Fruit fly (Drosophila melanogaster) whole organism, prepupa: ENCODE results near the gene CG12012.
A peak's percentile ranks its signal among the peaks of the same experiment; 100 is the strongest.

Source experiments
- Blimp-1 ChIP-seq: fragments of 200-800 bp; sonication (Bioruptor generic); optimal IDR thresholded peaks from 3 replicates; lab custom pipeline; 2017; ENCODE audit warnings: missing biosample characterization, missing genetic modification characterization, mild to moderate bottlenecking, moderate library complexity, missing genetic modification reagents
- CG10669 ChIP-seq: fragments of 200-800 bp; sonication (Bioruptor generic); optimal IDR thresholded peaks from 3 replicates; lab custom pipeline; 2018; ENCODE audit warnings: missing biosample characterization, mild to moderate bottlenecking, missing genetic modification characterization, moderate library complexity
- CG11762 ChIP-seq: fragments of 200-800 bp; sonication (Bioruptor generic); optimal IDR thresholded peaks from 3 replicates; lab custom pipeline; 2016; ENCODE audit warnings: missing biosample characterization, missing genetic modification characterization; ENCODE audit not compliant: insufficient read depth
- CG11902 ChIP-seq: fragments of 200-800 bp; sonication (Bioruptor generic); optimal IDR thresholded peaks from 3 replicates; lab custom pipeline; 2016; ENCODE audit warnings: missing biosample characterization, missing genetic modification characterization
- CG15336 ChIP-seq: fragments of 200-800 bp; sonication (Bioruptor generic); IDR thresholded peaks from 2 replicates; pipeline ENCODE4 v1.3.6; 2022; ENCODE audit warnings: missing biosample characterization, missing genetic modification characterization
- CG1621 ChIP-seq: fragments of 200-800 bp; sonication (Bioruptor generic); optimal IDR thresholded peaks from 3 replicates; lab custom pipeline; 2018; ENCODE audit warnings: missing biosample characterization, mild to moderate bottlenecking, missing genetic modification characterization
- CG34406 ChIP-seq: fragments of 200-800 bp; sonication (Bioruptor generic); optimal IDR thresholded peaks from 3 replicates; lab custom pipeline; 2016; ENCODE audit warnings: missing biosample characterization, missing genetic modification characterization
- CG3919 ChIP-seq: fragments of 200-800 bp; sonication (Bioruptor generic); optimal IDR thresholded peaks from 3 replicates; lab custom pipeline; 2016; ENCODE audit warnings: missing biosample characterization, missing genetic modification characterization
- CG4318 ChIP-seq: fragments of 200-800 bp; sonication (Bioruptor generic); optimal IDR thresholded peaks from 3 replicates; lab custom pipeline; 2017; ENCODE audit warnings: missing biosample characterization, mild to moderate bottlenecking, missing genetic modification characterization
- CG6163 ChIP-seq: fragments of 200-800 bp; sonication (Bioruptor generic); IDR thresholded peaks from 3 replicates; pipeline ENCODE4 v1.3.6; 2022; ENCODE audit warnings: missing biosample characterization, missing genetic modification characterization
- CG6792 ChIP-seq: fragments of 200-800 bp; sonication (Bioruptor generic); optimal IDR thresholded peaks from 3 replicates; lab custom pipeline; 2016; ENCODE audit warnings: missing biosample characterization, missing genetic modification characterization
- CG6808 ChIP-seq: fragments of 200-800 bp; sonication (Bioruptor generic); optimal IDR thresholded peaks from 3 replicates; lab custom pipeline; 2017; ENCODE audit warnings: missing biosample characterization, missing genetic modification characterization, mild to moderate bottlenecking, moderate library complexity, missing genetic modification reagents
- CG7368 ChIP-seq: fragments of 200-800 bp; sonication (Bioruptor generic); optimal IDR thresholded peaks from 3 replicates; lab custom pipeline; 2016; ENCODE audit warnings: missing biosample characterization, missing genetic modification characterization
- CG8119 ChIP-seq: fragments of 200-800 bp; sonication (Bioruptor generic); IDR thresholded peaks from 3 replicates; pipeline ENCODE4 v1.3.6; 2022; ENCODE audit warnings: missing biosample characterization, missing genetic modification characterization
- CG8319 ChIP-seq: fragments of 200-800 bp; sonication (Bioruptor generic); optimal IDR thresholded peaks from 3 replicates; lab custom pipeline; 2016; ENCODE audit warnings: missing biosample characterization, missing genetic modification characterization
- CG8632 ChIP-seq: fragments of 200-800 bp; sonication (Bioruptor generic); optimal IDR thresholded peaks from 3 replicates; lab custom pipeline; 2016; ENCODE audit warnings: missing biosample characterization, missing genetic modification characterization
- Eip75B ChIP-seq: fragments of 200-800 bp; sonication (Bioruptor generic); optimal IDR thresholded peaks from 3 replicates; lab custom pipeline; 2016; ENCODE audit warnings: missing biosample characterization, missing genetic modification characterization
- Eip78C ChIP-seq: fragments of 200-800 bp; sonication (Bioruptor generic); peaks from one replicate; lab custom pipeline; 2016; ENCODE audit warnings: missing biosample characterization, missing genetic modification characterization
- Eip93F ChIP-seq: fragments of 200-800 bp; sonication (Bioruptor generic); optimal IDR thresholded peaks from 2 replicates; lab custom pipeline; 2016; ENCODE audit warnings: missing biosample characterization, mild to moderate bottlenecking, missing genetic modification characterization
- Ets21C ChIP-seq: fragments of 200-800 bp; sonication (Bioruptor generic); optimal IDR thresholded peaks from 3 replicates; lab custom pipeline; 2016; ENCODE audit warnings: missing biosample characterization, missing genetic modification characterization
- Ets96B ChIP-seq: fragments of 200-800 bp; optimal IDR thresholded peaks from 2 replicates; lab custom pipeline; 2019; ENCODE audit warnings: missing biosample characterization, mild to moderate bottlenecking, missing genetic modification characterization, moderate library complexity
- Gug ChIP-seq: fragments of 200-800 bp; sonication (Bioruptor generic); IDR thresholded peaks from 2 replicates; pipeline ENCODE4 v1.3.6; 2022; ENCODE audit warnings: missing biosample characterization, missing genetic modification characterization
- Hr38 ChIP-seq: sonication (Bioruptor generic); optimal IDR thresholded peaks from 2 replicates; lab custom pipeline; 2016; ENCODE audit warnings: missing biosample characterization, missing genetic modification characterization
- Hr39 ChIP-seq: fragments of 200-800 bp; sonication (Bioruptor generic); optimal IDR thresholded peaks from 2 replicates; lab custom pipeline; 2016; ENCODE audit warnings: missing biosample characterization, missing genetic modification characterization
- Hr4 ChIP-seq: fragments of 200-800 bp; sonication (Bioruptor generic); optimal IDR thresholded peaks from 3 replicates; lab custom pipeline; 2016; ENCODE audit warnings: missing biosample characterization, missing genetic modification characterization
- Lpt ChIP-seq: fragments of 200-800 bp; sonication (Bioruptor generic); optimal IDR thresholded peaks from 3 replicates; lab custom pipeline; 2016; ENCODE audit warnings: missing biosample characterization, missing genetic modification characterization
- Met ChIP-seq: fragments of 200-800 bp; sonication (Bioruptor generic); optimal IDR thresholded peaks from 3 replicates; lab custom pipeline; 2016; ENCODE audit warnings: missing biosample characterization, missing genetic modification characterization
- Smox ChIP-seq: fragments of 200-800 bp; sonication (Bioruptor generic); optimal IDR thresholded peaks from 3 replicates; lab custom pipeline; 2016; ENCODE audit warnings: missing biosample characterization, missing genetic modification characterization
- Sox102F ChIP-seq: fragments of 200-800 bp; sonication (Bioruptor generic); optimal IDR thresholded peaks from 2 replicates; lab custom pipeline; 2016; ENCODE audit warnings: missing biosample characterization, mild to moderate bottlenecking, missing genetic modification characterization
- Sox14 ChIP-seq: fragments of 200-800 bp; sonication (Bioruptor generic); optimal IDR thresholded peaks from 3 replicates; lab custom pipeline; 2016; ENCODE audit warnings: missing biosample characterization, missing genetic modification characterization
- Sox15 ChIP-seq: fragments of 200-800 bp; sonication (Bioruptor generic); optimal IDR thresholded peaks from 3 replicates; lab custom pipeline; 2016; ENCODE audit warnings: missing biosample characterization, missing genetic modification characterization
- achi ChIP-seq: fragments of 200-800 bp; sonication (Bioruptor generic); optimal IDR thresholded peaks from 3 replicates; lab custom pipeline; 2016; ENCODE audit warnings: missing biosample characterization, missing genetic modification characterization
- acj6 ChIP-seq: fragments of 200-800 bp; sonication (Bioruptor generic); optimal IDR thresholded peaks from 3 replicates; lab custom pipeline; 2016; ENCODE audit warnings: missing biosample characterization, missing genetic modification characterization
- cyc ChIP-seq: fragments of 200-800 bp; sonication (Bioruptor generic); optimal IDR thresholded peaks from 3 replicates; lab custom pipeline; 2016; ENCODE audit warnings: missing biosample characterization, missing genetic modification characterization
- dsx ChIP-seq: fragments of 200-800 bp; optimal IDR thresholded peaks from 3 replicates; lab custom pipeline; 2019; ENCODE audit warnings: missing biosample characterization, mild to moderate bottlenecking, missing genetic modification characterization, moderate library complexity; ENCODE audit not compliant: poor library complexity, severe bottlenecking
- eg ChIP-seq: fragments of 200-800 bp; sonication (Bioruptor generic); IDR thresholded peaks from 3 replicates; pipeline ENCODE4 v1.3.6; 2022; ENCODE audit warnings: missing biosample characterization, missing genetic modification characterization
- esn ChIP-seq: fragments of 200-800 bp; sonication (Bioruptor generic); optimal IDR thresholded peaks from 2 replicates; lab custom pipeline; 2016; ENCODE audit warnings: missing biosample characterization, mild to moderate bottlenecking, missing genetic modification characterization, moderate library complexity
- fd59A ChIP-seq: fragments of 200-800 bp; sonication (Bioruptor generic); optimal IDR thresholded peaks from 2 replicates; lab custom pipeline; 2017; ENCODE audit warnings: missing biosample characterization, mild to moderate bottlenecking, missing genetic modification characterization, missing genetic modification reagents
- fd85E ChIP-seq: fragments of 200-800 bp; sonication (Bioruptor generic); optimal IDR thresholded peaks from 3 replicates; lab custom pipeline; 2016; ENCODE audit warnings: missing biosample characterization, missing genetic modification characterization
- fkh ChIP-seq: fragments of 200-800 bp; sonication (Bioruptor generic); optimal IDR thresholded peaks from 3 replicates; lab custom pipeline; 2017; ENCODE audit warnings: missing biosample characterization, mild to moderate bottlenecking, missing genetic modification characterization, moderate library complexity
- pdm3 ChIP-seq: fragments of 200-800 bp; sonication (Bioruptor generic); optimal IDR thresholded peaks from 3 replicates; lab custom pipeline; 2016; ENCODE audit warnings: missing biosample characterization, missing genetic modification characterization
- spab ChIP-seq: fragments of 200-800 bp; sonication (Bioruptor generic); optimal IDR thresholded peaks from 2 replicates; lab custom pipeline; 2017; ENCODE audit warnings: missing biosample characterization, mild to moderate bottlenecking, missing genetic modification characterization, missing genetic modification reagents
- ss ChIP-seq, 2 experiments: fragments of 200-800 bp; sonication (Bioruptor generic); optimal IDR thresholded peaks; 2 replicates in 1 of 2; 3 replicates in 1 of 2; lab custom pipeline; 2017 to 2018; ENCODE audit warnings: mild to moderate bottlenecking in 2 of 2, missing biosample characterization in 2 of 2, missing genetic modification characterization in 2 of 2, moderate library complexity in 1 of 2
- svp ChIP-seq: fragments of 200-800 bp; sonication (Bioruptor generic); peaks from one replicate; lab custom pipeline; 2016; ENCODE audit warnings: missing biosample characterization, missing genetic modification characterization
- topi ChIP-seq: fragments of 200-800 bp; sonication (Bioruptor generic); optimal IDR thresholded peaks from 3 replicates; lab custom pipeline; 2016; ENCODE audit warnings: missing biosample characterization, missing genetic modification characterization
- vri ChIP-seq: fragments of 200-800 bp; sonication (Bioruptor generic); optimal IDR thresholded peaks from 3 replicates; lab custom pipeline; 2016; ENCODE audit warnings: missing biosample characterization, mild to moderate bottlenecking, missing genetic modification characterization

Gene CG12012

dm6 chr3L:3393951-3394834, 17.6 kb downstream of the CG12012 start (continued):
- TF ChIP-seq Ets96B (tag; lab: Kevin White, UChicago) = peak; percentile 93
- TF ChIP-seq, all 60 proteins: peak for 27

dm6 chr3L:3394854-3395723, 18.5 kb downstream of the CG12012 start:
- TF ChIP-seq esn (peak; percentile 97), Eip93F (peak; percentile 87), CG11762 (GFP tag; lab: Kevin White, UChicago) (peak; percentile 92), Sox102F (GFP tag; lab: Kevin White, UChicago) (peak; percentile 96), Met (GFP tag; lab: Kevin White, UChicago) (peak; percentile 95), CG8632 (GFP tag; lab: Kevin White, UChicago) (peak; percentile 91), topi (GFP tag; lab: Kevin White, UChicago) (peak; percentile 95), Hr38 (GFP tag; lab: Kevin White, UChicago) (peak; percentile 31), Smox (GFP tag; lab: Kevin White, UChicago) (peak; percentile 97), acj6 (GFP tag; lab: Kevin White, UChicago) (peak; percentile 98), svp (peak; percentile 99), CG1621 (tag; lab: Kevin White, UChicago) (peak; percentile 96), fd85E (GFP tag; lab: Kevin White, UChicago) (peak; percentile 74), spab (peak; percentile 96), pdm3 (GFP tag; lab: Kevin White, UChicago) (peak; percentile 98), Hr4 (GFP tag; lab: Kevin White, UChicago) (peak; percentile 86), CG10669 (GFP tag; lab: Kevin White, UChicago) (peak; percentile 95), fkh (GFP tag; lab: Kevin White, UChicago) (peak; percentile 24), CG6792 (GFP tag; lab: Kevin White, UChicago) (peak; percentile 97), Lpt (GFP tag; lab: Kevin White, UChicago) (peak; percentile 94), CG15336 (peak; percentile 91), Hr39 (GFP tag; lab: Kevin White, UChicago) (peak; percentile 99), Sox15 (GFP tag; lab: Kevin White, UChicago) (peak; percentile 95), cyc (GFP tag; lab: Kevin White, UChicago) (peak; percentile 98), CG3919 (peak; percentile 98), CG7368 (GFP tag; lab: Kevin White, UChicago) (peak; percentile 94), ss (GFP tag; optimal IDR thresholded peaks at IDR 0.05; lab: Kevin White, UChicago) (peak; percentile 97), Eip75B (GFP tag; lab: Kevin White, UChicago) (peak; percentile 96), eg (peak; percentile 90), achi (peak; percentile 95), CG8319 (GFP tag; lab: Kevin White, UChicago) (peak; percentile 94), CG34406 (GFP tag; lab: Kevin White, UChicago) (peak; percentile 95), Ets21C (GFP tag; lab: Kevin White, UChicago) (peak; percentile 97), CG4318 (GFP tag; lab: Kevin White, UChicago) (peak; percentile 85), Blimp-1 (GFP tag; lab: Kevin White, UChicago) (peak; percentile 82), CG8119 (GFP tag; lab: Robert Waterston, UW) (peak; percentile 91), CG6808 (GFP tag; lab: Kevin White, UChicago) (peak; percentile 92), CG6163 (GFP tag; lab: Robert Waterston, UW) (peak; percentile 98), dsx (peak; percentile 97), CG11902 (GFP tag; lab: Kevin White, UChicago) (peak; percentile 69), Gug (peak; percentile 91), fd59A (peak; percentile 98), Eip78C (peak; percentile 99), vri (GFP tag; lab: Kevin White, UChicago) (peak; percentile 95), Sox14 (peak; percentile 97)
